Comparison of ENCODE assay signal across 1 fruit fly cellular context in genomic region chrX:8416956-8417355, dm6.
A peak's percentile ranks its signal among the peaks of the same experiment; 100 is the strongest.
TF ChIP-seq lines count a peak whose summit lies in the region.

No protein-coding gene starts in this region.

TF ChIP-seq in whole organism, embryonic, 481 proteins besides CTCF, POLR2A, EP300 and RAD21 (continued from another document):
- TF ChIP-seq bab2 (GFP tag; optimal IDR thresholded peaks at IDR 0.05; lab: Kevin White, UChicago) (peak; percentile 32), dmrt99B (tag; optimal IDR thresholded peaks at IDR 0.05; lab: Kevin White, UChicago) (peak; percentile 54), tin (GFP tag; optimal IDR thresholded peaks at IDR 0.05; lab: Kevin White, UChicago) (peak; percentile 23), Antp (GFP tag; optimal IDR thresholded peaks at IDR 0.05; lab: Kevin White, UChicago) (peak; percentile 47), stc (GFP tag; IDR thresholded peaks at IDR 0.05; lab: Robert Waterston, UW) (no peak), da (GFP tag; optimal IDR thresholded peaks at IDR 0.05; lab: Kevin White, UChicago) (no peak), ATbp (GFP tag; optimal IDR thresholded peaks at IDR 0.05; lab: Kevin White, UChicago) (peak; percentile 11), esg (GFP tag; conservative IDR thresholded peaks at IDR 0.05; lab: Robert Waterston, UW) (0 out of 2 replicates have a peak, but pooled peaks have one; percentile 8), nmo (GFP tag; optimal IDR thresholded peaks at IDR 0.05; lab: Kevin White, UChicago) (peak; percentile 63), lilli (GFP tag; optimal IDR thresholded peaks at IDR 0.05; lab: Kevin White, UChicago) (peak; percentile 13), CG6175 (GFP tag; IDR thresholded peaks at IDR 0.05; lab: Robert Waterston, UW) (no peak), dpn (GFP tag; optimal IDR thresholded peaks at IDR 0.05; lab: Kevin White, UChicago) (peak in 1 of 2 experiments; percentile 52), gem (tag; optimal IDR thresholded peaks at IDR 0.05; lab: Kevin White, UChicago) (peak; percentile 34), pnt (GFP tag; optimal IDR thresholded peaks at IDR 0.05; lab: Kevin White, UChicago) (peak; percentile 30), CG1832 (GFP tag; optimal IDR thresholded peaks at IDR 0.05; lab: Kevin White, UChicago) (no peak), CG7839 (tag; optimal IDR thresholded peaks at IDR 0.05; lab: Kevin White, UChicago) (peak; percentile 52), bsh (GFP tag; optimal IDR thresholded peaks at IDR 0.05; lab: Kevin White, UChicago) (peak in 1 of 2 experiments; percentile 13), Gsc (GFP tag; IDR thresholded peaks at IDR 0.05; lab: Robert Waterston, UW) (no peak), CG17829 (tag; optimal IDR thresholded peaks at IDR 0.05; lab: Kevin White, UChicago) (no peak), CG2199 (GFP tag; IDR thresholded peaks at IDR 0.05; lab: Robert Waterston, UW) (0 out of 3 replicates have a peak, but pooled peaks have one; percentile 13), mam (GFP tag; optimal IDR thresholded peaks at IDR 0.05; lab: Kevin White, UChicago) (peak; percentile 11), az2 (GFP tag; optimal IDR thresholded peaks at IDR 0.05; lab: Kevin White, UChicago) (peak; percentile 18), CG17361 (GFP tag; IDR thresholded peaks at IDR 0.05; lab: Robert Waterston, UW) (peak; percentile 22; the same call in 1 of the 3 replicates), Ptx1 (GFP tag; IDR thresholded peaks at IDR 0.05; lab: Robert Waterston, UW) (0 out of 2 replicates have a peak, but pooled peaks have one; percentile 12), Myb (GFP tag; optimal IDR thresholded peaks at IDR 0.05; lab: Kevin White, UChicago) (no peak), CG32772 (GFP tag; IDR thresholded peaks at IDR 0.05; lab: Robert Waterston, UW) (0 out of 2 replicates have a peak, but pooled peaks have one; percentile 20), CG17359 (tag; optimal IDR thresholded peaks at IDR 0.05; lab: Kevin White, UChicago) (peak; percentile 38), Rfx (GFP tag; IDR thresholded peaks at IDR 0.05; lab: Robert Waterston, UW) (0 out of 2 replicates have a peak, but pooled peaks have one; percentile 29), onecut (GFP tag; IDR thresholded peaks at IDR 0.05; lab: Robert Waterston, UW) (no peak), luna (GFP tag; optimal IDR thresholded peaks at IDR 0.05; lab: Kevin White, UChicago) (no peak), CG11504 (tag; optimal IDR thresholded peaks at IDR 0.05; lab: Kevin White, UChicago) (peak; percentile 44)
TF ChIP-seq in whole organism, embryonic: peak in this region for 42.
